Worm (Caenorhabditis elegans): Measurements from ENCODE around the gene scc-3.
A peak's percentile ranks its signal among the peaks of the same experiment; 100 is the strongest.

The scc-3 gene

DNA sequence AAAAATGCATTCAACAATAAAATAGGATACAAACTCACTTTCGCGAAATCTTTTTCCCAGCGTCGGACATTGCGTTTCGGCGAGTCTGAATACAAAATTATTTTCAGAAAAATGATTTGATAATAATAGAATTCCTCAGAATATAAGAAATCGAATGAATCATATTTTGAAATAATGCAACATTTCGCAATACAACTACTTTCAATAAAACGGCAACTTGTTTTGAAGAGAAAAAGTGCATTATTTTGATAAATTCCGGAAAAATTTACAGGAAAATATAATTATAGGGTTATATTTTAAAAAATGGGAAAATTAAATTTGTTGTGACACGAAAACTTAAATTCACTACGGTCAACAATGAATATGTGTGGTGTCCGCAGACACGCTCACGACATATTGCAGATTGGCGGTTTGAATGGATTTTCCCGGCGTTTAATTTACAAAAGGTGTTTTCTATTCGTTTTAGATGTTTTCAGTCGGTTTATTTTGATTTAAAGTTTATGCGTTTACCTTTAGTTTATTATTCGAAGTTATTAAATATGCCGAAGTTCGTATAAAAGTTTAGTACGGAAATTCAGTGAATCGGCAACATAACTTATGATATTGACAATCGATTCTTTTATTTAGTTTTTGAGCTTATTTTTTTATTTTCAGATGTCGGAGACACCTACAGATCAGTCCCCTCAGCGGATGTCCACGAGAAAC is at the start of gene scc-3, which contains the start of gene abcf-1:
scc-3 (plus strand) TSS at position 655 of the 705 bp plus-strand sequence.
abcf-1 (minus strand) TSS at position 85 of the 705 bp plus-strand sequence.
- no peak for TF ChIP-seq flt-1 (GFP tag; IDR thresholded peaks at IDR 0.05)
- no peak for TF ChIP-seq tbx-11 (GFP tag; IDR thresholded peaks at IDR 0.05)
- TF ChIP-seq B0310.2 (tag; optimal IDR thresholded peaks at IDR 0.05): no peak
- TF ChIP-seq F13C5.2 (tag; optimal IDR thresholded peaks at IDR 0.05): peak; percentile 20
- TF ChIP-seq ceh-13 (GFP tag; optimal IDR thresholded peaks at IDR 0.05): no peak

DNA sequence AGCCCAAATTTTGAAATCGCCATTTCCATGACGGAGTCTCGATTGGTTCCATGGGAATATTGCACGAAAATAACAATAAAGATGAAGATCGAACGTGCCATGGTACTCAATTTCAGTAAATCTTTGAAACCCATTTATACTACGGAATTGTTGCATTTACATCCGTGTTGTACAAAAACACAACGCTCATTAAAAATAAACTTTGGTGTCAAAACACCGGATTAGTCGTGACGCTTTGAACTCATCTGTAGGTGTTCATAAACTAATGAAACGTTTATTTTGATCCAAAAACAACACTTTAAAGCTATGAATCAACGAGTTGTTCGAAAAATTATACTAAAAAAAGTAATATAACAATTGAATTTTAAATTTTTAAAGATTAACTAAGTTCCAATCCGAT is 49.6 kb upstream of the scc-3 start, which contains the start of gene R11D1.4:
R11D1.4 (minus strand) TSS at position 101 of the 400 bp plus-strand sequence.
- TF ChIP-seq ets-7 (tag; optimal IDR thresholded peaks at IDR 0.05) (no peak), aly-1 (tag; optimal IDR thresholded peaks at IDR 0.05) (no peak), tbx-11 (GFP tag; IDR thresholded peaks at IDR 0.05) (no peak), ama-1 (optimal IDR thresholded peaks at IDR 0.05) (no peak), B0310.2 (tag; optimal IDR thresholded peaks at IDR 0.05) (no peak), scrt-1 (GFP tag; IDR thresholded peaks at IDR 0.05) (no peak), F13C5.2 (tag; optimal IDR thresholded peaks at IDR 0.05) (no peak), tra-4 (tag; optimal IDR thresholded peaks at IDR 0.05) (no peak), pes-1 (GFP tag; IDR thresholded peaks at IDR 0.05) (no peak), flt-1 (GFP tag; IDR thresholded peaks at IDR 0.05) (no peak), tbx-37 (GFP tag; conservative IDR thresholded peaks at IDR 0.05) (no peak), hnd-1 (tag; optimal IDR thresholded peaks at IDR 0.05) (no peak), hmbx-1 (tag; optimal IDR thresholded peaks at IDR 0.05) (no peak), sea-1 (GFP tag; conservative IDR thresholded peaks at IDR 0.05) (no peak), hmg-4 (GFP tag; optimal IDR thresholded peaks at IDR 0.05) (no peak), ceh-13 (GFP tag; optimal IDR thresholded peaks at IDR 0.05) (no peak), ceh-36 (tag; optimal IDR thresholded peaks at IDR 0.05) (no peak)

DNA sequence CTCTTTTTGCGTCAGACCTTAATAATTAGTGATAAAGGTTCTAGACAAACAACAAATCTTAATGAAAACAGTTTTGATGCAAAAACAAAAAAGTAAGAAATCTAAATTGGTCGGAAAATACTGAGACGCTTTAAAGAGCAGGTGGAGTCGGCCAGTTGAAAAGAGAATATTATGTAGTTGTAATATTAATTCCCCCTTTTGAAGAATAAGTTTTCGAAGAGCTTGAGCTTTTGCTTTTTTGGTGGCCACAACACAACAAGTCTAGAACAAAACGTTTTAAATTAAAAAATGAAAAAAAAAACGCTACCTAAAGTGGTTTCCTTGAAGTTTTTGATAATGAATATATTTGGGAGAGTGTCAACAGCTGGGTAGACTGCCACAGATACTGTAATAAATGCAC is 47.3 kb upstream of the scc-3 start, which contains the start of gene str-178:
str-178 (minus strand) TSS at position 101 of the 400 bp plus-strand sequence.
- TF ChIP-seq hmbx-1 (tag; optimal IDR thresholded peaks at IDR 0.05) (no peak), ama-1 (optimal IDR thresholded peaks at IDR 0.05) (no peak), tra-4 (tag; optimal IDR thresholded peaks at IDR 0.05) (no peak), hmg-4 (GFP tag; optimal IDR thresholded peaks at IDR 0.05) (no peak)

DNA sequence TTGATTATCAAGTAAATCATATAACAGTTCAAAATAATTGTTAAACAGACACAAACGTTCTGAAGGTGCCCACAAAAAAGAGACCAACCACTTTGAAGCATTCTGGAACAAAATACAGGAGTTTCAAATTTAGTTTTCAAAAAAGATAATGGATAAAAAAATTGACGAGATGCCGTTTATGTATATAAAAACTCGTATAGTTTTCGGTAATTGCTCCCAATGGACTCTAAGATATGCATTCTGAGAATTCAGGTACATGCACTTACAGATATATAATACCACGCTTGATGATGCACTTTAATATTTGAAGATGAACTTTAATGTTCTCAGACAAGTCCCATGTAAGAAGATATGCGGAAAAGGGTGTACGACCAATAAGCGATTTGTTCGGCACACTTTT is 45.1 kb upstream of the scc-3 start, which contains the start of gene str-181:
str-181 (minus strand) TSS at position 101 of the 400 bp plus-strand sequence.
- no peak for TF ChIP-seq hmg-4 (GFP tag; optimal IDR thresholded peaks at IDR 0.05)
- TF ChIP-seq ama-1 (optimal IDR thresholded peaks at IDR 0.05): no peak
- TF ChIP-seq tbx-37 (GFP tag; conservative IDR thresholded peaks at IDR 0.05): no peak
- no peak for TF ChIP-seq F13C5.2 (tag; optimal IDR thresholded peaks at IDR 0.05)
- no peak for TF ChIP-seq hmbx-1 (tag; optimal IDR thresholded peaks at IDR 0.05)
- TF ChIP-seq hnd-1 (tag; optimal IDR thresholded peaks at IDR 0.05): no peak
- TF ChIP-seq sea-1 (GFP tag; conservative IDR thresholded peaks at IDR 0.05): no peak
- no peak for TF ChIP-seq aly-1 (tag; optimal IDR thresholded peaks at IDR 0.05)
- no peak for TF ChIP-seq pes-1 (GFP tag; IDR thresholded peaks at IDR 0.05)
- no peak for TF ChIP-seq scrt-1 (GFP tag; IDR thresholded peaks at IDR 0.05)
- no peak for TF ChIP-seq ceh-13 (GFP tag; optimal IDR thresholded peaks at IDR 0.05)
- TF ChIP-seq tbx-11 (GFP tag; IDR thresholded peaks at IDR 0.05): no peak

DNA sequence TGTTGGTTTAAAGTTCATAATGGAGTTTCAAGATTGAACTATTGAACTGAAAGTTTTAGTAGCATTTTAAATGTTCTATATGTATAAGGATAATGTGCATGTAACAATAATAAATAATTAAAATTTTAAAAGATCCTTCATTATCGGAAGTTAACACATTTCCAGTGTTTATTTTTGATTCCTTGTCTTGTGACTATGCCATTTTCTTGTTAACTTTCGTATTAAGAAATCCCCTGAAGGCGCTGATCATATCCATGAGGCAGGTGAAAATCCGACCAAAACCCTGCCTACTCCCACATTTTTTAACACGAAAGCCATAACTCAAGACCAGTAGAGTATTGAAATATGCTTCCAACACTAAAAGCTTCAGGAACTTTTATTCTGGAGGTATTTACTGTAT is 44.0 kb upstream of the scc-3 start, which contains the start of gene R11D1.7:
R11D1.7 (plus strand) TSS at position 301 of the 400 bp plus-strand sequence.
- TF ChIP-seq tbx-11 (GFP tag; IDR thresholded peaks at IDR 0.05) (no peak), ceh-13 (GFP tag; optimal IDR thresholded peaks at IDR 0.05) (no peak), flt-1 (GFP tag; IDR thresholded peaks at IDR 0.05) (no peak), B0310.2 (tag; optimal IDR thresholded peaks at IDR 0.05) (no peak), ceh-36 (tag; optimal IDR thresholded peaks at IDR 0.05) (no peak), ama-1 (optimal IDR thresholded peaks at IDR 0.05) (no peak), pes-1 (GFP tag; IDR thresholded peaks at IDR 0.05) (no peak), F13C5.2 (tag; optimal IDR thresholded peaks at IDR 0.05) (no peak), sea-1 (GFP tag; conservative IDR thresholded peaks at IDR 0.05) (no peak), hmbx-1 (tag; optimal IDR thresholded peaks at IDR 0.05) (no peak), tbx-37 (GFP tag; conservative IDR thresholded peaks at IDR 0.05) (no peak), scrt-1 (GFP tag; IDR thresholded peaks at IDR 0.05) (no peak)

DNA sequence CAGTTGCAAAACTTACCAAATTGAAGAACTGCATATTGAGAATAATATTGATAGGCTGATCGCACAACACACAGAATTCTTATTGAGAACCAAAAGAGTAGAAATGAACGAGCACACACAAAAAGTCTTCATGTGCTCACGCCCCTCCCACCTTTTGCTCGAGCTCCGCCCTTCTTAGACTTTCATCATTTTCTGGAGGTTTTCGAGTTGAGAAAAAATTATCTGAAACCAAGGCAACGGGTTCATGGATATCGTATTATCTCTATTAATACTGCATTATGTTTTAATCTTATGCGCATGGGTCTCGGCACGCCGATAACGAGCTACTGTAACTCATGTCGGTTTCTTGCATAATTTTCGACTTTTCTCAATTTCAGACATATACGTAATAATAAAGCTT is 37.9 kb upstream of the scc-3 start, which contains the start of gene R11D1.12:
R11D1.12 (minus strand) TSS at position 101 of the 400 bp plus-strand sequence.
- no peak for TF ChIP-seq flt-1 (GFP tag; IDR thresholded peaks at IDR 0.05)
- no peak for TF ChIP-seq ama-1 (optimal IDR thresholded peaks at IDR 0.05)
- no peak for TF ChIP-seq scrt-1 (GFP tag; IDR thresholded peaks at IDR 0.05)
- TF ChIP-seq tbx-11 (GFP tag; IDR thresholded peaks at IDR 0.05): no peak
- no peak for TF ChIP-seq ceh-13 (GFP tag; optimal IDR thresholded peaks at IDR 0.05)
- no peak for TF ChIP-seq ceh-36 (tag; optimal IDR thresholded peaks at IDR 0.05)
- TF ChIP-seq tra-4 (tag; optimal IDR thresholded peaks at IDR 0.05): no peak
- no peak for TF ChIP-seq tbx-37 (GFP tag; conservative IDR thresholded peaks at IDR 0.05)
- no peak for TF ChIP-seq B0310.2 (tag; optimal IDR thresholded peaks at IDR 0.05)
- TF ChIP-seq ets-7 (tag; optimal IDR thresholded peaks at IDR 0.05): no peak
- no peak for TF ChIP-seq sea-1 (GFP tag; conservative IDR thresholded peaks at IDR 0.05)
- TF ChIP-seq F13C5.2 (tag; optimal IDR thresholded peaks at IDR 0.05): no peak
- no peak for TF ChIP-seq pes-1 (GFP tag; IDR thresholded peaks at IDR 0.05)
- TF ChIP-seq hmbx-1 (tag; optimal IDR thresholded peaks at IDR 0.05): no peak
- TF ChIP-seq hnd-1 (tag; optimal IDR thresholded peaks at IDR 0.05): no peak
- TF ChIP-seq aly-1 (tag; optimal IDR thresholded peaks at IDR 0.05): no peak
- TF ChIP-seq hmg-4 (GFP tag; optimal IDR thresholded peaks at IDR 0.05): no peak

DNA sequence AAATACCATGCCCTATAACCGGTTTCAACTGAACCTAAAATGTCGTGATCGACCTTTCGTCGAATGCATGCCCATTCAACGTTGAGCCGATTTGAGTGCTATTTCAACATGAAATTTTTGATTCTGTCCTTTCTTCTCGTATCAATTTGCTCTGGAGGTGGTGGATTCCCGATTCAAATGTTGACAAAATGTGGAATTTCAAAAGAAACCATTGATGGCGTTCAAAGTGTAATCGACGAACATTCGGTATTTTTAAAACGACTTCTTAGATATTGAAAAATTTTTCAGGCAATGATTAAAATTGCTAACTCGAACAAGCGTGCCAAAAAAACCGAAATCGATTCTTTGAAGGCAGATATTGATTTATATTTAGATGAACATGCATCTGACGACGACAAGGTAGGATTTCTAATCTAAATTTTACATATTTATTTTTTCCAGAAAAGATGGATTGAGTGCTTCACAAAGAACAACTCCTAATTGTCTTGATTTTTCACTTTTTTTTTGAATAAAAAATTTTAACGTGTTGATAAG is 36.6 kb upstream of the scc-3 start, which contains the start of gene R11D1.13:
R11D1.13 (plus strand) TSS at position 51 of the 534 bp plus-strand sequence.
- no peak for TF ChIP-seq flt-1 (GFP tag; IDR thresholded peaks at IDR 0.05)
- TF ChIP-seq ets-7 (tag; optimal IDR thresholded peaks at IDR 0.05): no peak
- TF ChIP-seq sea-1 (GFP tag; conservative IDR thresholded peaks at IDR 0.05): no peak
- TF ChIP-seq hmbx-1 (tag; optimal IDR thresholded peaks at IDR 0.05): no peak
